Worm (Caenorhabditis elegans): ENCODE results near the gene F58H1.7.

DNA sequence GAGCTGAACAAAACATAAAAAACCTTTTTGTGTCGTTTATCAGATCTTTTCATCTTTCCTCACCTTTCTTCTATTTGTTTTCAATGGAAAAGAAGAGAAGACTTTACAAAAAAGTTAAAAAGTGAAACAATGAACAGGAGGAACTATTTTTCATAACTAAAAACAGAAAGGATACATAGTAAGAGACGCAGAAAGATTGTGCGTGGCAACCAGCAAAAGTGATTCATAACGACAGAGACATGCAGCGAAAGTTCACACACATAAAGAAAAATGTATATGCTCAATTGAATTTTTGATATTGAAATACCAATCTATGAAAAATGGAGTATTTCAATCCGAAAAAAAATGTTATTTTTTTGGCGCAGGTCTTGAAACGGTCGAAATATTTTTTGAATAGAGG is 25.2 kb upstream of the F58H1.7 start:
- no peak for TF ChIP-seq ama-1 (optimal IDR thresholded peaks at IDR 0.05)
- no peak for TF ChIP-seq ztf-4 (tag; optimal IDR thresholded peaks at IDR 0.05)
- no peak for TF ChIP-seq nhr-77 (tag; optimal IDR thresholded peaks at IDR 0.05)
- no peak for TF ChIP-seq elt-3 (tag; optimal IDR thresholded peaks at IDR 0.05)
- no peak for TF ChIP-seq egl-27 (tag; optimal IDR thresholded peaks at IDR 0.05)
- no peak for TF ChIP-seq fkh-10 (GFP tag; optimal IDR thresholded peaks at IDR 0.05)
